Worm (Caenorhabditis elegans) whole organism, L2 larva: ENCODE measurements around the gene plk-3.

Source experiments
- nhr-10 ChIP-seq: sonication (generic microtip); optimal IDR thresholded peaks from 2 replicates; lab custom pipeline; 2017; ENCODE audit warnings: missing biosample characterization, missing genetic modification characterization
- nhr-11 ChIP-seq: fragments of 150-350 bp; optimal IDR thresholded peaks from 2 replicates; lab custom pipeline; 2014; ENCODE audit warnings: missing biosample characterization, missing genetic modification characterization
- nhr-237 ChIP-seq: fragments of 150-350 bp; optimal IDR thresholded peaks from 2 replicates; lab custom pipeline; 2014; ENCODE audit warnings: missing biosample characterization, missing genetic modification characterization
- skn-1 ChIP-seq: sonication (generic microtip); optimal IDR thresholded peaks from 2 replicates; lab custom pipeline; 2017; ENCODE audit warnings: missing biosample characterization, missing genetic modification characterization
- unc-55 ChIP-seq: fragments of 150-350 bp; sonication (generic microtip); optimal IDR thresholded peaks from 3 replicates; lab custom pipeline; 2014; ENCODE audit warnings: missing biosample characterization, missing genetic modification reagents, missing genetic modification characterization
- unc-62 ChIP-seq: fragments of 150-350 bp; optimal IDR thresholded peaks from 2 replicates; lab custom pipeline; 2014; ENCODE audit warnings: missing biosample characterization, missing genetic modification reagents, missing genetic modification characterization

DNA sequence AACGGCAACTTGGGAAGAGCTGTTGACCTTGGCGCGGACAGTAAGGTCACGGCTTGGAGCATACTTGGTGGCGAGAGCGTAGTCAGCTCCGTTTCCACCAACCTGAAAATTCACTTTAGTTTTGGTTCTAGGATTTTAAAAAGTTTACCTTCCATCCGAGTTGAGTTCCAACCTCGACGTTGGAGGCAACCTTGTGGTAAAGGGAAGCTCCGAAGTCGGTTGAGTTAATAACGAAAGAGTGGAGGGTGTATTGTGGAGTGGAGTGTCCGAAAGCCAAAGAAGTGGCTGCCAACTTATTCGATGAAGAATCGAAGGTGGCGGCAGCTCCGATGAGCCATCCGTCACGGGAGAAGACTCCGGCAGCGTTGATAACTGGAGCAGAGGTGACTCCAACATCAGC, 33.7 kb upstream of the plk-3 start:
- TF ChIP-seq unc-62 (GFP tag; lab: Kevin White, UChicago) (no peak), skn-1 (no peak), nhr-10 (no peak), unc-55 (GFP tag; lab: Kevin White, UChicago) (no peak), nhr-237 (tag; lab: Kevin White, UChicago) (no peak), nhr-11 (tag; lab: Kevin White, UChicago) (no peak)
